Fruit fly (Drosophila melanogaster): ENCODE results near the gene CG11248.

CG11248 gene

DNA sequence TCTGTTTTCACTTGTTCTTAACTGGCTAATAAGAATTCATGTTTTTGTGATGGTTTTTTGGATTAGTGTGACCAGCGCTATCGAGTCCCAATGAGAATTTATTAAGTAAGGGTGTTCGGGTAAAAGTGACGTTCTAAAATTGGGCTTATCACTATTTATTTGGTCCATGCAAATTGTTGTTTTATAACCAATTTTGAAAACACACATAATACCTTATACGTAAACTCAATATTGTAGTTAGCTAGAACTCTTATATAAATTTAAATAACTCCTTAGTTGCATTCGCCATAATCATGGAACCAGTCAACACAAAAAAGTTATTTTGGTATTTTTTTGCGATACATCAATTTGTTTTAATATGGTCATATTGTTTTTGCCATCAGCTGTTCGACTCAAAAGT, at the start of gene CG11248, which contains the start of gene Als2:
TSS of gene CG11248 (plus strand) at position 364 of the 400 bp plus-strand sequence.
TSS of gene Als2 (minus strand) at position 69 of the 400 bp plus-strand sequence.
- TF ChIP-seq Met (GFP tag; optimal IDR thresholded peaks at IDR 0.05): no peak
- peak; percentile 76 for TF ChIP-seq CG11902 (GFP tag; optimal IDR thresholded peaks at IDR 0.05)
- TF ChIP-seq eg (GFP tag; IDR thresholded peaks at IDR 0.05): peak; percentile 64; the same call in 2 of the 3 replicates
- TF ChIP-seq CG4318 (GFP tag; optimal IDR thresholded peaks at IDR 0.05): peak; percentile 57
- peak; percentile 75 for TF ChIP-seq CG10631 (GFP tag; optimal IDR thresholded peaks at IDR 0.05)
- TF ChIP-seq CG3919 (GFP tag; optimal IDR thresholded peaks at IDR 0.05): no peak
- TF ChIP-seq CG15336 (GFP tag; IDR thresholded peaks at IDR 0.05): 0 out of 2 replicates have a peak, but pooled peaks have one; percentile 18
- TF ChIP-seq Hr4 (GFP tag; optimal IDR thresholded peaks at IDR 0.05): no peak
- no peak for TF ChIP-seq CG6808 (GFP tag; optimal IDR thresholded peaks at IDR 0.05)
- TF ChIP-seq achi (GFP tag; optimal IDR thresholded peaks at IDR 0.05): peak; percentile 64
- no peak for TF ChIP-seq ss (GFP tag; optimal IDR thresholded peaks at IDR 0.05)
- TF ChIP-seq Blimp-1 (GFP tag; optimal IDR thresholded peaks at IDR 0.05): peak; percentile 33
- no peak for TF ChIP-seq svp (GFP tag)
- no peak for TF ChIP-seq Eip93F (GFP tag; optimal IDR thresholded peaks at IDR 0.05)
- TF ChIP-seq CG11294 (GFP tag; IDR thresholded peaks at IDR 0.05): peak; percentile 42; the same call in 1 of the 2 replicates
- TF ChIP-seq CG3032 (tag; optimal IDR thresholded peaks at IDR 0.05): no peak
- TF ChIP-seq salr (GFP tag; optimal IDR thresholded peaks at IDR 0.05): peak in 1 of 2 experiments; percentile 9
- TF ChIP-seq Hr38 (GFP tag; optimal IDR thresholded peaks at IDR 0.05): no peak
- no peak for TF ChIP-seq CG9139 (GFP tag; optimal IDR thresholded peaks at IDR 0.05)
- TF ChIP-seq CG10669 (GFP tag; optimal IDR thresholded peaks at IDR 0.05): no peak
- TF ChIP-seq spab (GFP tag; optimal IDR thresholded peaks at IDR 0.05): no peak
- TF ChIP-seq CG1621 (tag; optimal IDR thresholded peaks at IDR 0.05): peak; percentile 27
- peak; percentile 62 for TF ChIP-seq Gug (GFP tag; IDR thresholded peaks at IDR 0.05)
- TF ChIP-seq Ets21C (GFP tag; optimal IDR thresholded peaks at IDR 0.05): peak; percentile 77
- peak; percentile 74 for TF ChIP-seq acj6 (GFP tag; optimal IDR thresholded peaks at IDR 0.05)
- TF ChIP-seq Smox (GFP tag; optimal IDR thresholded peaks at IDR 0.05): no peak
- TF ChIP-seq Sox14 (GFP tag; optimal IDR thresholded peaks at IDR 0.05): peak; percentile 78
- TF ChIP-seq CG8632 (GFP tag; optimal IDR thresholded peaks at IDR 0.05): peak; percentile 52
- TF ChIP-seq fkh (GFP tag; optimal IDR thresholded peaks at IDR 0.05): no peak
- TF ChIP-seq dsx (GFP tag; optimal IDR thresholded peaks at IDR 0.05; ENCODE audit: poor library complexity, severe bottlenecking): no peak
- peak; percentile 78 for TF ChIP-seq cyc (GFP tag; optimal IDR thresholded peaks at IDR 0.05)
- TF ChIP-seq Ets96B (tag; optimal IDR thresholded peaks at IDR 0.05): peak; percentile 72
- TF ChIP-seq fd59A (GFP tag; optimal IDR thresholded peaks at IDR 0.05): peak; percentile 44
- no peak for TF ChIP-seq esn (GFP tag; optimal IDR thresholded peaks at IDR 0.05)
- no peak for TF ChIP-seq Eip75B (GFP tag; optimal IDR thresholded peaks at IDR 0.05)
- no peak for TF ChIP-seq Sox102F (GFP tag; optimal IDR thresholded peaks at IDR 0.05)
- no peak for TF ChIP-seq dac (GFP tag; optimal IDR thresholded peaks at IDR 0.05)
- TF ChIP-seq topi (GFP tag; optimal IDR thresholded peaks at IDR 0.05): no peak
- no peak for TF ChIP-seq fd85E (GFP tag; optimal IDR thresholded peaks at IDR 0.05)
- TF ChIP-seq OdsH (GFP tag; optimal IDR thresholded peaks at IDR 0.05): no peak
- no peak for TF ChIP-seq CG16779 (tag; optimal IDR thresholded peaks at IDR 0.05)
- peak; percentile 87 for TF ChIP-seq CG31627 (GFP tag; optimal IDR thresholded peaks at IDR 0.05)
- TF ChIP-seq CG34406 (GFP tag; optimal IDR thresholded peaks at IDR 0.05): peak; percentile 46
- no peak; the same call in 2 of the 3 replicates for TF ChIP-seq CG8119 (GFP tag; IDR thresholded peaks at IDR 0.05)
- TF ChIP-seq Eip78C (GFP tag): no peak
- TF ChIP-seq CG6163 (GFP tag; IDR thresholded peaks at IDR 0.05): peak; percentile 59; the same call in 2 of the 3 replicates
- TF ChIP-seq vri (GFP tag; optimal IDR thresholded peaks at IDR 0.05): no peak
- peak; percentile 36 for TF ChIP-seq Lpt (GFP tag; optimal IDR thresholded peaks at IDR 0.05)
- TF ChIP-seq Sox15 (GFP tag; optimal IDR thresholded peaks at IDR 0.05): peak; percentile 76
- TF ChIP-seq CG6276 (GFP tag; optimal IDR thresholded peaks at IDR 0.05): no peak
- TF ChIP-seq CG8319 (GFP tag; optimal IDR thresholded peaks at IDR 0.05): peak; percentile 24
- no peak for TF ChIP-seq CG6854 (GFP tag; optimal IDR thresholded peaks at IDR 0.05)
